Fruit fly (Drosophila melanogaster) whole organism, adult: ENCODE data around the gene Mettl4.

Experiments used
- CG11617 ChIP-seq: fragments of 200-800 bp; sonication (Bioruptor generic); optimal IDR thresholded peaks from 2 replicates; lab custom pipeline; 2017; ENCODE audit warnings: mild to moderate bottlenecking, missing biosample characterization, missing genetic modification reagents, missing genetic modification characterization
- Mnt ChIP-seq: fragments of 200-800 bp; sonication (Bioruptor generic); optimal IDR thresholded peaks from 2 replicates; lab custom pipeline; 2016; ENCODE audit warnings: missing biosample characterization, mild to moderate bottlenecking, missing genetic modification characterization
- bab1 ChIP-seq: fragments of 200-800 bp; sonication (Bioruptor generic); optimal IDR thresholded peaks from 3 replicates; lab custom pipeline; 2019; ENCODE audit warnings: missing biosample characterization, mild to moderate bottlenecking, missing genetic modification characterization, moderate library complexity
- tj ChIP-seq: fragments of 200-800 bp; sonication (Bioruptor generic); optimal IDR thresholded peaks from 3 replicates; lab custom pipeline; 2017; ENCODE audit warnings: missing biosample characterization, mild to moderate bottlenecking, missing genetic modification characterization, moderate library complexity
- toe ChIP-seq: fragments of 200-800 bp; sonication (Bioruptor generic); optimal IDR thresholded peaks from 2 replicates; lab custom pipeline; 2016; ENCODE audit warnings: missing biosample characterization, missing genetic modification characterization

dm6 chr3R:16649282-16649681 lies 1.7 kb downstream of the Mettl4 start:
- TF ChIP-seq CG11617 (GFP tag; lab: Kevin White, UChicago) = no peak
- no peak for TF ChIP-seq bab1 (GFP tag; lab: Kevin White, UChicago)
- no peak for TF ChIP-seq Mnt
- TF ChIP-seq tj (GFP tag; lab: Kevin White, UChicago) = no peak
- no peak for TF ChIP-seq toe (GFP tag; lab: Kevin White, UChicago)
